Worm (Caenorhabditis elegans): ENCODE results near the gene rme-1.
A peak's percentile ranks its signal among the peaks of the same experiment; 100 is the strongest.

DNA sequence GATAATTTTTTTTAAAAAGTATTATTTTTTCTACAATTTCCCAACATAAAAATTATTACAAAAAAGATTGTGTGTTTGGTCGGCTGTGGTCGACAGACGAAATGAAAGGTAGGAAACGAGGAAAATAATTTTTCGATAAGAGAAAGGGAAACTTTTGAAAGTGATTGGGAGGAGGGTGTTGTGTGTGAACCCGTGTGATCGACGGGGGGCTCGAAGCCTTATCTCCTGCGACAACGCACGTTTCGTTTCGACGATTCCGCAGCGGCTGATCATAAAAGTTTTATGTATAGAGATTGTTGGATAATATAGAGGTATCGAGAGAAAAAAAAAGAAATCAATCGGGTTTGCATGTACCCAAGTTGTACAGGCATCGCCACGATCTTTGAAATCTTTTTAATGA lies 34.6 kb downstream of the rme-1 start:
- TF ChIP-seq elt-3 (tag; optimal IDR thresholded peaks at IDR 0.05), result peak in 1 of 3 experiments; percentile 47
- no peak for TF ChIP-seq ztf-4 (tag; optimal IDR thresholded peaks at IDR 0.05)
- TF ChIP-seq snpc-4 (tag; optimal IDR thresholded peaks at IDR 0.05), result no peak
- peak; percentile 91 for TF ChIP-seq elt-2 (tag; optimal IDR thresholded peaks at IDR 0.05)
